Worm (Caenorhabditis elegans) whole organism, mixed stage, embryonic: ENCODE results near the gene F25B5.6.
A peak's percentile ranks its signal among the peaks of the same experiment; 100 is the strongest.

ENCODE experiments used
- M03D4.4 ChIP-seq: sonication (generic microtip); optimal IDR thresholded peaks from 2 replicates; lab custom pipeline; 2017; ENCODE audit warnings: mild to moderate bottlenecking, missing genetic modification characterization, missing compliant biosample characterization
- bed-3 ChIP-seq: fragments of 200-800 bp; sonication (Bioruptor generic); optimal IDR thresholded peaks from 3 replicates; lab custom pipeline; 2018; ENCODE audit warnings: mild to moderate bottlenecking, missing genetic modification characterization, moderate library complexity, missing compliant biosample characterization
- blmp-1 ChIP-seq: fragments of 150-350 bp; optimal IDR thresholded peaks from 2 replicates; lab custom pipeline; 2014; ENCODE audit warnings: missing biosample characterization, missing genetic modification characterization
- ceh-39 ChIP-seq: fragments of 150-350 bp; optimal IDR thresholded peaks from 2 replicates; lab custom pipeline; 2014; ENCODE audit warnings: missing biosample characterization, missing genetic modification characterization
- ceh-43 ChIP-seq: fragments of 200-800 bp; sonication (Bioruptor generic); optimal IDR thresholded peaks from 2 replicates; lab custom pipeline; 2018; ENCODE audit warnings: mild to moderate bottlenecking, missing genetic modification characterization, moderate library complexity, missing compliant biosample characterization
- ceh-83 ChIP-seq: fragments of 200-800 bp; sonication (Bioruptor generic); optimal IDR thresholded peaks from 2 replicates; lab custom pipeline; 2018; ENCODE audit warnings: mild to moderate bottlenecking, missing genetic modification characterization, missing compliant biosample characterization
- ces-1 ChIP-seq: fragments of 150-350 bp; optimal IDR thresholded peaks from 2 replicates; lab custom pipeline; 2014; ENCODE audit warnings: missing biosample characterization, missing genetic modification reagents, missing genetic modification characterization
- cnd-1 ChIP-seq: fragments of 200-800 bp; sonication (Bioruptor generic); optimal IDR thresholded peaks from 2 replicates; lab custom pipeline; 2018; ENCODE audit warnings: mild to moderate bottlenecking, missing genetic modification characterization, missing compliant biosample characterization
- drap-1 ChIP-seq: fragments of 200-800 bp; sonication (Bioruptor generic); optimal IDR thresholded peaks from 3 replicates; lab custom pipeline; 2018; ENCODE audit warnings: mild to moderate bottlenecking, missing genetic modification characterization, missing compliant biosample characterization
- elt-1 ChIP-seq: sonication (generic microtip); optimal IDR thresholded peaks from 2 replicates; lab custom pipeline; 2017; ENCODE audit warnings: missing genetic modification characterization, mild to moderate bottlenecking, missing compliant biosample characterization, antibody characterized with exemption, moderate library complexity, borderline replicate concordance; ENCODE audit not compliant: insufficient read depth
- elt-3 ChIP-seq: fragments of 150-350 bp; optimal IDR thresholded peaks from 2 replicates; lab custom pipeline; 2014; ENCODE audit warnings: missing biosample characterization, missing genetic modification characterization
- flh-1 ChIP-seq: fragments of 200-800 bp; sonication (Bioruptor generic); optimal IDR thresholded peaks from 2 replicates; lab custom pipeline; 2018; ENCODE audit warnings: mild to moderate bottlenecking, missing genetic modification characterization, moderate library complexity, missing compliant biosample characterization
- ham-2 ChIP-seq: fragments of 200-800 bp; sonication (Bioruptor generic); optimal IDR thresholded peaks from 2 replicates; lab custom pipeline; 2018; ENCODE audit warnings: mild to moderate bottlenecking, missing genetic modification characterization, missing compliant biosample characterization
- hlh-1 ChIP-seq: fragments of 150-350 bp; optimal IDR thresholded peaks from 2 replicates; lab custom pipeline; 2014; ENCODE audit warnings: missing biosample characterization, missing genetic modification reagents, missing genetic modification characterization
- lin-13 ChIP-seq: fragments of 150-350 bp; optimal IDR thresholded peaks from 2 replicates; lab custom pipeline; 2014; ENCODE audit warnings: missing biosample characterization, missing genetic modification characterization
- lin-32 ChIP-seq: fragments of 200-800 bp; sonication (Bioruptor generic); optimal IDR thresholded peaks from 2 replicates; lab custom pipeline; 2018; ENCODE audit warnings: mild to moderate bottlenecking, missing genetic modification characterization, missing compliant biosample characterization
- lsy-2 ChIP-seq: fragments of 150-350 bp; optimal IDR thresholded peaks from 2 replicates; lab custom pipeline; 2014; ENCODE audit warnings: missing biosample characterization, missing genetic modification characterization
- mab-5 ChIP-seq: fragments of 150-350 bp; optimal IDR thresholded peaks from 2 replicates; lab custom pipeline; 2014; ENCODE audit warnings: missing biosample characterization, missing genetic modification characterization
- mep-1 ChIP-seq: fragments of 150-350 bp; optimal IDR thresholded peaks from 2 replicates; lab custom pipeline; 2017; ENCODE audit warnings: missing biosample characterization, missing genetic modification reagents, missing genetic modification characterization, inconsistent platforms
- mls-2 ChIP-seq: sonication (generic microtip); optimal IDR thresholded peaks from 2 replicates; lab custom pipeline; 2016; ENCODE audit warnings: mild to moderate bottlenecking, missing genetic modification characterization, moderate library complexity, missing compliant biosample characterization
- nhr-12 ChIP-seq: fragments of 150-350 bp; optimal IDR thresholded peaks from 2 replicates; lab custom pipeline; 2014; ENCODE audit warnings: missing biosample characterization, missing genetic modification characterization
- nhr-2 ChIP-seq: fragments of 150-350 bp; optimal IDR thresholded peaks from 2 replicates; lab custom pipeline; 2014; ENCODE audit warnings: missing biosample characterization, missing genetic modification characterization
- nhr-237 ChIP-seq: fragments of 150-350 bp; optimal IDR thresholded peaks from 2 replicates; lab custom pipeline; 2014; ENCODE audit warnings: missing biosample characterization, missing genetic modification characterization
- nhr-28 ChIP-seq: fragments of 150-350 bp; optimal IDR thresholded peaks from 2 replicates; lab custom pipeline; 2014; ENCODE audit warnings: missing biosample characterization, missing genetic modification characterization
- nhr-76 ChIP-seq: sonication (generic microtip); optimal IDR thresholded peaks from 2 replicates; lab custom pipeline; 2017; ENCODE audit warnings: missing biosample characterization, missing genetic modification characterization
- pha-4 ChIP-seq: fragments of 150-350 bp; optimal IDR thresholded peaks from 2 replicates; lab custom pipeline; 2018; ENCODE audit warnings: missing biosample characterization, missing genetic modification reagents, missing genetic modification characterization
- sem-2 ChIP-seq: fragments of 200-800 bp; sonication (Bioruptor generic); optimal IDR thresholded peaks from 2 replicates; lab custom pipeline; 2018; ENCODE audit warnings: mild to moderate bottlenecking, missing genetic modification characterization, missing compliant biosample characterization
- snpc-4 ChIP-seq: fragments of 150-350 bp; optimal IDR thresholded peaks from 2 replicates; lab custom pipeline; 2014; ENCODE audit warnings: missing biosample characterization, missing genetic modification characterization
- sptf-1 ChIP-seq: sonication (generic microtip); optimal IDR thresholded peaks from 2 replicates; lab custom pipeline; 2017; ENCODE audit warnings: mild to moderate bottlenecking, missing genetic modification characterization, moderate library complexity, missing compliant biosample characterization
- tbx-8 ChIP-seq: fragments of 200-800 bp; sonication (Bioruptor generic); optimal IDR thresholded peaks from 2 replicates; lab custom pipeline; 2018; ENCODE audit warnings: mild to moderate bottlenecking, missing genetic modification characterization, moderate library complexity, missing compliant biosample characterization
- unc-120 ChIP-seq: sonication (generic microtip); optimal IDR thresholded peaks from 2 replicates; lab custom pipeline; 2017; ENCODE audit warnings: missing genetic modification characterization, missing compliant biosample characterization; ENCODE audit not compliant: poor library complexity, severe bottlenecking
- unc-39 ChIP-seq: fragments of 150-350 bp; optimal IDR thresholded peaks from 2 replicates; lab custom pipeline; 2014; ENCODE audit warnings: missing biosample characterization, missing genetic modification characterization
- unc-62 ChIP-seq: fragments of 150-350 bp; optimal IDR thresholded peaks from 2 replicates; lab custom pipeline; 2014; ENCODE audit warnings: missing biosample characterization, missing genetic modification reagents, missing genetic modification characterization
- zip-8 ChIP-seq: fragments of 150-350 bp; optimal IDR thresholded peaks from 2 replicates; lab custom pipeline; 2014; ENCODE audit warnings: missing biosample characterization, missing genetic modification characterization
- ztf-11 ChIP-seq: fragments of 150-350 bp; optimal IDR thresholded peaks from 2 replicates; lab custom pipeline; 2014; ENCODE audit warnings: missing biosample characterization, missing genetic modification characterization

Gene F25B5.6

ce11 chrIII:5942104-5942503, 6.4 kb downstream of the F25B5.6 start:
- TF ChIP-seq ham-2 (GFP tag; lab: Kevin White, UChicago) (peak; percentile 42), sptf-1 (tag; lab: Kevin White, UChicago) (no peak), elt-1 (tag; lab: Kevin White, UChicago) (peak; percentile 84), M03D4.4 (tag; lab: Kevin White, UChicago) (no peak)

ce11 chrIII:5940525-5940974, 8.0 kb downstream of the F25B5.6 start:
- TF ChIP-seq mab-5 (tag; lab: Kevin White, UChicago) = no peak
- peak; percentile 19 for TF ChIP-seq lsy-2 (tag; lab: Kevin White, UChicago)
- TF ChIP-seq zip-8 (tag; lab: Kevin White, UChicago) = no peak
- TF ChIP-seq mep-1 (tag; lab: Kevin White, UChicago) = peak; percentile 45
- TF ChIP-seq nhr-237 = no peak
- TF ChIP-seq sptf-1 (tag; lab: Kevin White, UChicago) = no peak
- TF ChIP-seq tbx-8 (GFP tag; lab: Kevin White, UChicago) = no peak
- no peak for TF ChIP-seq mls-2 (tag; lab: Kevin White, UChicago)
- peak; percentile 61 for TF ChIP-seq ceh-39 (tag; lab: Kevin White, UChicago)
- no peak for TF ChIP-seq elt-3
- TF ChIP-seq cnd-1 (tag; lab: Kevin White, UChicago) = no peak
- TF ChIP-seq ceh-83 (GFP tag; lab: Kevin White, UChicago) = no peak
- TF ChIP-seq bed-3 = no peak
- no peak for TF ChIP-seq flh-1 (GFP tag; lab: Kevin White, UChicago)
- no peak for TF ChIP-seq ztf-11 (tag; lab: Kevin White, UChicago)
- no peak for TF ChIP-seq snpc-4 (tag; lab: Kevin White, UChicago)
- no peak for TF ChIP-seq blmp-1 (tag; lab: Kevin White, UChicago)
- TF ChIP-seq ceh-43 (GFP tag; lab: Kevin White, UChicago) = no peak
- TF ChIP-seq nhr-28 (tag; lab: Kevin White, UChicago) = no peak
- no peak for TF ChIP-seq nhr-76 (tag; lab: Kevin White, UChicago)
- TF ChIP-seq hlh-1 (tag; lab: Kevin White, UChicago) = peak; percentile 14
- peak; percentile 46 for TF ChIP-seq lin-32 (GFP tag; lab: Kevin White, UChicago)
- TF ChIP-seq M03D4.4 (tag; lab: Kevin White, UChicago) = no peak
- TF ChIP-seq unc-39 (tag; lab: Kevin White, UChicago) = no peak
- no peak for TF ChIP-seq pha-4 (tag; lab: Kevin White, UChicago)
- no peak for TF ChIP-seq elt-1 (tag; lab: Kevin White, UChicago)
- peak; percentile 13 for TF ChIP-seq ces-1 (GFP tag; lab: Kevin White, UChicago)
- no peak for TF ChIP-seq lin-13 (tag; lab: Kevin White, UChicago)
- no peak for TF ChIP-seq nhr-12
- TF ChIP-seq unc-120 (tag; lab: Kevin White, UChicago) = peak; percentile 79
- TF ChIP-seq sem-2 (GFP tag; lab: Kevin White, UChicago) = no peak
- TF ChIP-seq drap-1 (GFP tag; lab: Kevin White, UChicago) = no peak
- TF ChIP-seq ham-2 (GFP tag; lab: Kevin White, UChicago) = no peak
- TF ChIP-seq unc-62 (GFP tag; lab: Kevin White, UChicago) = peak; percentile 30
- no peak for TF ChIP-seq nhr-2 (tag; lab: Kevin White, UChicago)

- TF ChIP-seq ceh-39 (tag; lab: Kevin White, UChicago) = no peak
- TF ChIP-seq ceh-83 (GFP tag; lab: Kevin White, UChicago) = no peak
- peak; percentile 50 for TF ChIP-seq mls-2 (tag; lab: Kevin White, UChicago)
- no peak for TF ChIP-seq ceh-43 (GFP tag; lab: Kevin White, UChicago)
- no peak for TF ChIP-seq nhr-28 (tag; lab: Kevin White, UChicago)
- TF ChIP-seq ces-1 (GFP tag; lab: Kevin White, UChicago) = no peak
- no peak for TF ChIP-seq nhr-76 (tag; lab: Kevin White, UChicago)
- TF ChIP-seq mep-1 (tag; lab: Kevin White, UChicago) = no peak
- peak; percentile 58 for TF ChIP-seq cnd-1 (tag; lab: Kevin White, UChicago)
- no peak for TF ChIP-seq lsy-2 (tag; lab: Kevin White, UChicago)
- peak; percentile 66 for TF ChIP-seq M03D4.4 (tag; lab: Kevin White, UChicago)
- TF ChIP-seq, all 35 proteins: peak for 3
Measured at ce11 chrIII:5939453-5940296, 8.9 kb downstream of the F25B5.6 start, which contains the start of gene ubq-1. ubq-1 (plus strand) TSS chrIII:5940254.
